Worm (Caenorhabditis elegans): Measurements from ENCODE around the gene des-2.

des-2 gene

ce11 chrV:11435242-11435641 is 13.7 kb upstream of the des-2 start:
- no peak for TF ChIP-seq ceh-90 (tag; optimal IDR thresholded peaks at IDR 0.05)
- TF ChIP-seq fkh-4 (tag; optimal IDR thresholded peaks at IDR 0.05; ENCODE audit: borderline replicate concordance), result no peak
- no peak for TF ChIP-seq snpc-4 (tag; optimal IDR thresholded peaks at IDR 0.05)
- TF ChIP-seq irx-1 (tag; optimal IDR thresholded peaks at IDR 0.05), result no peak
- TF ChIP-seq ceh-88 (GFP tag; IDR thresholded peaks at IDR 0.05), result no peak
- no peak for TF ChIP-seq sup-37 (GFP tag; optimal IDR thresholded peaks at IDR 0.05)
- no peak for TF ChIP-seq fkh-8 (tag; optimal IDR thresholded peaks at IDR 0.05)
- TF ChIP-seq elt-3 (tag; optimal IDR thresholded peaks at IDR 0.05), result no peak
- no peak for TF ChIP-seq unc-130 (tag; optimal IDR thresholded peaks at IDR 0.05)
- no peak for TF ChIP-seq egl-13 (tag; optimal IDR thresholded peaks at IDR 0.05)
- no peak for TF ChIP-seq fos-1 (tag; optimal IDR thresholded peaks at IDR 0.05)
- no peak for TF ChIP-seq swsn-7 (tag; optimal IDR thresholded peaks at IDR 0.05)
- TF ChIP-seq nhr-85 (tag), result no peak
- no peak for TF ChIP-seq zag-1 (tag; optimal IDR thresholded peaks at IDR 0.05)
- TF ChIP-seq nhr-84 (tag; optimal IDR thresholded peaks at IDR 0.05), result no peak
- no peak for TF ChIP-seq F16B12.6 (tag; optimal IDR thresholded peaks at IDR 0.05)

- TF ChIP-seq zag-1 (tag; optimal IDR thresholded peaks at IDR 0.05), result no peak
- no peak for TF ChIP-seq ceh-63 (GFP tag; optimal IDR thresholded peaks at IDR 0.05)
- TF ChIP-seq unc-98 (GFP tag; IDR thresholded peaks at IDR 0.05), result no peak
- TF ChIP-seq mef-2 (tag; optimal IDR thresholded peaks at IDR 0.05), result no peak
- TF ChIP-seq fkh-10 (GFP tag; optimal IDR thresholded peaks at IDR 0.05), result peak; percentile 72
- TF ChIP-seq lin-14 (GFP tag; optimal IDR thresholded peaks at IDR 0.05), result peak; percentile 11
- no peak for TF ChIP-seq ceh-90 (tag; optimal IDR thresholded peaks at IDR 0.05)
- no peak for TF ChIP-seq ama-1 (optimal IDR thresholded peaks at IDR 0.05)
- no peak for TF ChIP-seq nhr-47 (tag; optimal IDR thresholded peaks at IDR 0.05)
- TF ChIP-seq sox-4 (tag; optimal IDR thresholded peaks at IDR 0.05), result no peak
- TF ChIP-seq aly-2 (tag; optimal IDR thresholded peaks at IDR 0.05), result no peak
- no peak for TF ChIP-seq tbx-2 (tag; optimal IDR thresholded peaks at IDR 0.05)
- no peak for TF ChIP-seq lin-13 (GFP tag; optimal IDR thresholded peaks at IDR 0.05)
Measured at ce11 chrV:11430823-11431222, 9.3 kb upstream of the des-2 start.

- no peak for TF ChIP-seq rnt-1 (tag; optimal IDR thresholded peaks at IDR 0.05)
- TF ChIP-seq dpl-1 (GFP tag; optimal IDR thresholded peaks at IDR 0.05), result no peak
- TF ChIP-seq lsy-2 (tag; optimal IDR thresholded peaks at IDR 0.05), result no peak
- no peak for TF ChIP-seq irx-1 (tag; optimal IDR thresholded peaks at IDR 0.05)
- peak; percentile 53 for TF ChIP-seq ces-1 (GFP tag; optimal IDR thresholded peaks at IDR 0.05)
- TF ChIP-seq fkh-4 (tag; optimal IDR thresholded peaks at IDR 0.05; ENCODE audit: borderline replicate concordance), result no peak
- no peak for TF ChIP-seq lin-15B (tag; optimal IDR thresholded peaks at IDR 0.05)
- TF ChIP-seq aha-1 (tag; optimal IDR thresholded peaks at IDR 0.05), result no peak
- TF ChIP-seq swsn-7 (tag; optimal IDR thresholded peaks at IDR 0.05), result no peak
- no peak for TF ChIP-seq alr-1 (tag; optimal IDR thresholded peaks at IDR 0.05; ENCODE audit: borderline replicate concordance)
- TF ChIP-seq lin-39 (tag; optimal IDR thresholded peaks at IDR 0.05), result no peak
- peak; percentile 78 for TF ChIP-seq lin-14 (GFP tag; optimal IDR thresholded peaks at IDR 0.05)
- TF ChIP-seq fos-1 (tag; optimal IDR thresholded peaks at IDR 0.05), result no peak
- no peak for TF ChIP-seq ceh-63 (GFP tag; optimal IDR thresholded peaks at IDR 0.05)
- TF ChIP-seq unc-130 (tag; optimal IDR thresholded peaks at IDR 0.05), result no peak
- no peak for TF ChIP-seq lir-3 (tag; optimal IDR thresholded peaks at IDR 0.05; ENCODE audit: poor library complexity)
- TF ChIP-seq mab-9 (GFP tag; IDR thresholded peaks at IDR 0.05), result no peak
- no peak for TF ChIP-seq fkh-10 (GFP tag; optimal IDR thresholded peaks at IDR 0.05)
- no peak for TF ChIP-seq ceh-82 (tag; optimal IDR thresholded peaks at IDR 0.05)
- TF ChIP-seq ztf-11 (tag; optimal IDR thresholded peaks at IDR 0.05), result no peak
- TF ChIP-seq blmp-1 (tag; optimal IDR thresholded peaks at IDR 0.05), result no peak
- no peak for TF ChIP-seq aly-2 (tag; optimal IDR thresholded peaks at IDR 0.05)
- TF ChIP-seq zip-4 (GFP tag; optimal IDR thresholded peaks at IDR 0.05), result no peak
- no peak for TF ChIP-seq nhr-19 (GFP tag; conservative IDR thresholded peaks at IDR 0.05)
- peak; percentile 19 for TF ChIP-seq nhr-47 (tag; optimal IDR thresholded peaks at IDR 0.05)
- no peak for TF ChIP-seq unc-62 (GFP tag; optimal IDR thresholded peaks at IDR 0.05)
- TF ChIP-seq mef-2 (tag; optimal IDR thresholded peaks at IDR 0.05), result no peak
- TF ChIP-seq efl-1 (optimal IDR thresholded peaks at IDR 0.05), result no peak
- no peak for TF ChIP-seq efl-1 (GFP tag; optimal IDR thresholded peaks at IDR 0.05 in 1 of 2)
- peak; percentile 81 for TF ChIP-seq dsc-1 (tag; optimal IDR thresholded peaks at IDR 0.05)
- TF ChIP-seq pax-3 (tag; optimal IDR thresholded peaks at IDR 0.05), result no peak
- TF ChIP-seq unc-86 (tag; optimal IDR thresholded peaks at IDR 0.05), result peak; percentile 22
- no peak for TF ChIP-seq elt-3 (tag; optimal IDR thresholded peaks at IDR 0.05)
- no peak for TF ChIP-seq lin-13 (GFP tag; optimal IDR thresholded peaks at IDR 0.05)
- TF ChIP-seq ceh-88 (GFP tag; IDR thresholded peaks at IDR 0.05), result no peak
- no peak for TF ChIP-seq nhr-12 (tag; optimal IDR thresholded peaks at IDR 0.05)
Measured at ce11 chrV:11428728-11429127, 7.2 kb upstream of the des-2 start.
